Worm (Caenorhabditis elegans): ENCODE data around the gene clec-166.

DNA sequence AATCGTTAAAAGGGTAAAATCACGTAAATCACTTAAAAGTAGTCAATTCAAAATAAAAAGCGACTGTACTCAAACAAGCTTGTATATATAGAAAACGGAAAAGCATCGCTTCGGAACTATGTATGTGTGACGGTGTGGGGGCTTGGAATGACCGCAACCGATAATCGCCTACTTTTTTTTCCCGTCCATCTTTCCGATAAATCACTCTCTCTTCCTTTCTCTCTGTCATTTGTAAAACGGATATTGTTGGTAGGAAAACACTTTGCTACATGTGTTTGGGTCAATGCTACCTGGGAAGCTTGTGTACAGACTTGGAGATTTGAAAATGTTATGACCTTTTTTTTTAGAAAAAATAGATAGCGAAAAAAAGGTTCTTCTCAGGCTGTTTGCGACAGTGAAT is 26.4 kb downstream of the clec-166 start:
- TF ChIP-seq nhr-28 (tag; optimal IDR thresholded peaks at IDR 0.05): no peak
- TF ChIP-seq snpc-4 (tag; optimal IDR thresholded peaks at IDR 0.05): no peak
- TF ChIP-seq elt-3 (tag; optimal IDR thresholded peaks at IDR 0.05): no peak
